Worm (Caenorhabditis elegans) whole organism, L1 larva: ENCODE data around the gene M116.5.
A peak's percentile ranks its signal among the peaks of the same experiment; 100 is the strongest.

ENCODE experiments used
- C16A3.4 ChIP-seq: fragments of 150-350 bp; optimal IDR thresholded peaks from 2 replicates; lab custom pipeline; 2014; ENCODE audit warnings: missing biosample characterization, missing genetic modification characterization
- F16B12.6 ChIP-seq: fragments of 150-350 bp; optimal IDR thresholded peaks from 2 replicates; lab custom pipeline; 2014; ENCODE audit warnings: missing biosample characterization, missing genetic modification characterization
- ceh-63 ChIP-seq: fragments of 200-800 bp; sonication (Bioruptor generic); optimal IDR thresholded peaks from 2 replicates; lab custom pipeline; 2018; ENCODE audit warnings: mild to moderate bottlenecking, missing genetic modification characterization, missing compliant biosample characterization
- ceh-90 ChIP-seq: sonication (generic microtip); optimal IDR thresholded peaks from 2 replicates; lab custom pipeline; 2016; ENCODE audit warnings: missing genetic modification characterization, missing compliant biosample characterization
- efl-1 ChIP-seq, 4 experiments: fragments of 150-350 bp; optimal IDR thresholded peaks in 3 of 4; peaks in 1 of 4; 1 replicate in 1 of 4; 2 replicates in 3 of 4; lab custom pipeline; 2014; ENCODE audit warnings: missing biosample characterization in 2 of 4, missing genetic modification characterization in 2 of 4, missing genetic modification reagents in 2 of 4
- elt-2 ChIP-seq: sonication (generic microtip); optimal IDR thresholded peaks from 2 replicates; lab custom pipeline; 2016; ENCODE audit warnings: missing genetic modification characterization, mild to moderate bottlenecking, inconsistent platforms, missing compliant biosample characterization, missing genetic modification reagents
- elt-3 ChIP-seq, 6 experiments: fragments of 150-350 bp in 1 of 6; sonication (generic microtip); optimal IDR thresholded peaks; 2 replicates each; lab custom pipeline; 2017 to 2018; ENCODE audit warnings: missing biosample characterization in 6 of 6, missing genetic modification characterization in 6 of 6, inconsistent platforms in 1 of 6
- hlh-4 ChIP-seq: sonication (generic microtip); optimal IDR thresholded peaks from 2 replicates; lab custom pipeline; 2016; ENCODE audit warnings: mild to moderate bottlenecking, missing genetic modification characterization, missing compliant biosample characterization
- lin-35 ChIP-seq, 2 experiments: fragments of 150-350 bp; optimal IDR thresholded peaks; 2 replicates each; lab custom pipeline; 2014; ENCODE audit warnings: missing biosample characterization in 2 of 2, missing genetic modification characterization in 2 of 2, missing genetic modification reagents in 2 of 2
- nhr-237 ChIP-seq: fragments of 150-350 bp; optimal IDR thresholded peaks from 2 replicates; lab custom pipeline; 2014; ENCODE audit warnings: missing biosample characterization, missing genetic modification characterization
- nhr-77 ChIP-seq: fragments of 150-350 bp; optimal IDR thresholded peaks from 2 replicates; lab custom pipeline; 2014; ENCODE audit warnings: missing biosample characterization, missing genetic modification characterization
- sptf-1 ChIP-seq: fragments of 150-350 bp; optimal IDR thresholded peaks from 2 replicates; lab custom pipeline; 2014; ENCODE audit warnings: missing biosample characterization, missing genetic modification characterization
- tlp-1 ChIP-seq: fragments of 150-350 bp; optimal IDR thresholded peaks from 2 replicates; lab custom pipeline; 2014; ENCODE audit warnings: missing biosample characterization, missing genetic modification characterization
- xbp-1 ChIP-seq: sonication (generic microtip); optimal IDR thresholded peaks from 2 replicates; lab custom pipeline; 2016; ENCODE audit warnings: missing genetic modification characterization, missing compliant biosample characterization
- ztf-4 ChIP-seq: fragments of 150-350 bp; optimal IDR thresholded peaks from 2 replicates; lab custom pipeline; 2014; ENCODE audit warnings: missing biosample characterization, missing genetic modification characterization

The M116.5 gene

ce11 chrIV:8366295-8366694 is 54.6 kb downstream of the M116.5 start, which contains the start of gene aagr-1:
TSS of gene aagr-1 (plus strand) at chrIV:8366521.
- TF ChIP-seq nhr-77 (tag; lab: Kevin White, UChicago) = no peak
- TF ChIP-seq xbp-1 (tag; lab: Kevin White, UChicago) = no peak
- no peak for TF ChIP-seq tlp-1 (tag; lab: Kevin White, UChicago)
- TF ChIP-seq C16A3.4 = no peak
- no peak for TF ChIP-seq F16B12.6 (tag; lab: Kevin White, UChicago)
- TF ChIP-seq lin-35 (GFP tag; optimal IDR thresholded peaks at IDR 0.05; lab: Kevin White, UChicago) = peak in 1 of 2 experiments; percentile 5
- TF ChIP-seq nhr-237 (tag; lab: Kevin White, UChicago) = no peak
- TF ChIP-seq sptf-1 = no peak
- TF ChIP-seq elt-2 (tag; lab: Kevin White, UChicago) = peak; percentile 67
- TF ChIP-seq ztf-4 (tag; lab: Kevin White, UChicago) = no peak
- TF ChIP-seq ceh-90 (tag; lab: Kevin White, UChicago) = no peak
- no peak for TF ChIP-seq ceh-63 (GFP tag; lab: Kevin White, UChicago)
- TF ChIP-seq hlh-4 = no peak
- TF ChIP-seq elt-3 (tag; optimal IDR thresholded peaks at IDR 0.05; lab: Kevin White, UChicago) = no peak
- TF ChIP-seq efl-1 (optimal IDR thresholded peaks at IDR 0.05; lab: Kevin White, UChicago) = no peak
- no peak for TF ChIP-seq efl-1 (GFP tag; optimal IDR thresholded peaks at IDR 0.05 in 1 of 2; lab: Kevin White, UChicago)
